Fruit fly (Drosophila melanogaster) whole organism, embryonic: ENCODE results near the gene Bfc.

Experiments
- Ada2b ChIP-seq: fragments of 200-800 bp; sonication (Bioruptor generic); IDR thresholded peaks from 2 replicates; pipeline ENCODE4 v1.3.6; 2022; ENCODE audit warnings: missing biosample characterization, missing genetic modification characterization
- CG10979 ChIP-seq: fragments of 200-800 bp; sonication (Bioruptor generic); optimal IDR thresholded peaks from 2 replicates; lab custom pipeline; 2018; ENCODE audit warnings: missing biosample characterization, mild to moderate bottlenecking, missing genetic modification characterization, moderate library complexity
- CG11560 ChIP-seq: fragments of 200-800 bp; sonication (Bioruptor generic); IDR thresholded peaks from 3 replicates; pipeline ENCODE4 v1.3.6; 2022; ENCODE audit warnings: missing biosample characterization, missing genetic modification characterization
- CG12299 ChIP-seq: fragments of 200-800 bp; sonication (Bioruptor generic); optimal IDR thresholded peaks from 2 replicates; lab custom pipeline; 2018; ENCODE audit warnings: missing biosample characterization, mild to moderate bottlenecking, missing genetic modification characterization
- CG14965 ChIP-seq: fragments of 200-800 bp; sonication (Bioruptor generic); optimal IDR thresholded peaks from 2 replicates; lab custom pipeline; 2016; ENCODE audit warnings: missing biosample characterization, missing genetic modification characterization, borderline replicate concordance
- CG15601 ChIP-seq: fragments of 200-800 bp; sonication (Bioruptor generic); optimal IDR thresholded peaks from 3 replicates; lab custom pipeline; 2019; ENCODE audit warnings: missing biosample characterization, mild to moderate bottlenecking, missing genetic modification characterization, moderate library complexity
- CG17612 ChIP-seq: fragments of 200-800 bp; sonication (Bioruptor generic); IDR thresholded peaks from 2 replicates; pipeline ENCODE4 v1.3.6; 2022; ENCODE audit warnings: missing biosample characterization, missing genetic modification characterization
- CG2678 ChIP-seq: fragments of 200-800 bp; sonication (Bioruptor generic); optimal IDR thresholded peaks from 3 replicates; lab custom pipeline; 2019; ENCODE audit warnings: missing biosample characterization, mild to moderate bottlenecking, missing genetic modification characterization, moderate library complexity
- CG31365 ChIP-seq: fragments of 200-800 bp; sonication (Bioruptor generic); optimal IDR thresholded peaks from 2 replicates; lab custom pipeline; 2018; ENCODE audit warnings: missing biosample characterization, mild to moderate bottlenecking, missing genetic modification characterization
- CG31388 ChIP-seq: fragments of 200-800 bp; sonication (Bioruptor generic); optimal IDR thresholded peaks from 2 replicates; lab custom pipeline; 2016; ENCODE audit warnings: missing biosample characterization, missing genetic modification characterization
- CG32767 ChIP-seq: fragments of 200-800 bp; sonication (Bioruptor generic); IDR thresholded peaks from 2 replicates; pipeline ENCODE4 v1.3.6; 2022; ENCODE audit warnings: missing biosample characterization, missing genetic modification characterization
- CG34422 ChIP-seq: fragments of 200-800 bp; sonication (Bioruptor generic); IDR thresholded peaks from 3 replicates; pipeline ENCODE4 v1.3.6; 2022; ENCODE audit warnings: missing biosample characterization, missing genetic modification characterization
- CG5245 ChIP-seq: fragments of 200-800 bp; sonication (Bioruptor generic); optimal IDR thresholded peaks from 3 replicates; lab custom pipeline; 2016; ENCODE audit warnings: missing biosample characterization, missing genetic modification characterization
- CG6175 ChIP-seq: fragments of 200-800 bp; sonication (Bioruptor generic); IDR thresholded peaks from 3 replicates; pipeline ENCODE4 v1.3.6; 2022; ENCODE audit warnings: missing biosample characterization, missing genetic modification characterization
- CG8359 ChIP-seq: fragments of 200-800 bp; sonication (Bioruptor generic); optimal IDR thresholded peaks from 2 replicates; lab custom pipeline; 2017; ENCODE audit warnings: missing biosample characterization, mild to moderate bottlenecking, missing genetic modification characterization, borderline replicate concordance
- CG8478 ChIP-seq: fragments of >200 bp; optimal IDR thresholded peaks from 2 replicates; lab custom pipeline; 2018
- CHES-1-like ChIP-seq: fragments of 200-800 bp; sonication (Bioruptor generic); optimal IDR thresholded peaks from 2 replicates; lab custom pipeline; 2016; ENCODE audit warnings: missing biosample characterization, missing genetic modification characterization
- CoRest ChIP-seq: fragments of 200-800 bp; sonication (Bioruptor generic); optimal IDR thresholded peaks from 3 replicates; lab custom pipeline; 2018; ENCODE audit warnings: missing biosample characterization, mild to moderate bottlenecking, missing genetic modification characterization, moderate library complexity
- D19A ChIP-seq: fragments of 200-800 bp; optimal IDR thresholded peaks from 3 replicates; lab custom pipeline; 2019; ENCODE audit warnings: missing biosample characterization, mild to moderate bottlenecking, missing genetic modification characterization, moderate library complexity
- Dad ChIP-seq: fragments of 200-800 bp; sonication (Bioruptor generic); optimal IDR thresholded peaks from 3 replicates; lab custom pipeline; 2016; ENCODE audit warnings: missing biosample characterization, missing genetic modification characterization
- Dp ChIP-seq: fragments of 200-800 bp; sonication (Bioruptor generic); optimal IDR thresholded peaks from 2 replicates; lab custom pipeline; 2018; ENCODE audit warnings: missing biosample characterization, mild to moderate bottlenecking, missing genetic modification characterization, moderate library complexity
- E2f1 ChIP-seq: fragments of 200-800 bp; sonication (Bioruptor generic); IDR thresholded peaks from 2 replicates; pipeline ENCODE4 v1.3.6; 2022; ENCODE audit warnings: missing biosample characterization, missing genetic modification characterization
- E2f2 ChIP-seq: fragments of 200-800 bp; sonication (Bioruptor generic); IDR thresholded peaks from 2 replicates; pipeline ENCODE4 v1.3.6; 2022; ENCODE audit warnings: missing biosample characterization, missing genetic modification characterization
- Elba2 ChIP-seq: fragments of 200-800 bp; sonication (Bioruptor generic); optimal IDR thresholded peaks from 3 replicates; lab custom pipeline; 2016; ENCODE audit warnings: missing biosample characterization, missing genetic modification characterization
- Fer1 ChIP-seq: fragments of 200-800 bp; sonication (Bioruptor generic); optimal IDR thresholded peaks from 2 replicates; lab custom pipeline; 2017; ENCODE audit warnings: missing biosample characterization, mild to moderate bottlenecking, missing genetic modification characterization
- Pdp1 ChIP-seq, 2 experiments: fragments of 200-800 bp; sonication (Bioruptor generic); optimal IDR thresholded peaks; 3 replicates each; lab custom pipeline; 2016; ENCODE audit warnings: missing biosample characterization in 2 of 2, missing genetic modification characterization in 2 of 2, mild to moderate bottlenecking in 1 of 2, moderate library complexity in 1 of 2
- Ssrp ChIP-seq: fragments of 200-800 bp; sonication (Bioruptor generic); optimal IDR thresholded peaks from 2 replicates; lab custom pipeline; 2018; ENCODE audit warnings: missing biosample characterization, mild to moderate bottlenecking, missing genetic modification characterization, moderate library complexity
- TFAM ChIP-seq: fragments of 200-800 bp; sonication (Bioruptor generic); optimal IDR thresholded peaks from 2 replicates; lab custom pipeline; 2017; ENCODE audit warnings: missing biosample characterization, missing genetic modification characterization, inconsistent platforms
- Tbp ChIP-seq: fragments of >200 bp; optimal IDR thresholded peaks from 2 replicates; lab custom pipeline; 2018; ENCODE audit warnings: missing biosample characterization, missing genetic modification characterization
- al ChIP-seq: fragments of 200-800 bp; sonication (Bioruptor generic); IDR thresholded peaks from 2 replicates; pipeline ENCODE4 v1.3.6; 2022; ENCODE audit warnings: missing biosample characterization, missing genetic modification characterization
- bbx ChIP-seq: fragments of 200-800 bp; sonication (Bioruptor generic); IDR thresholded peaks from 2 replicates; pipeline ENCODE4 v1.3.6; 2022; ENCODE audit warnings: missing biosample characterization, missing genetic modification characterization; ENCODE audit not compliant: partially characterized antibody
- bsh ChIP-seq, 2 experiments: fragments of 200-800 bp; sonication (Bioruptor generic); optimal IDR thresholded peaks; 2 replicates each; lab custom pipeline; 2017 to 2018; ENCODE audit warnings: mild to moderate bottlenecking in 2 of 2, missing biosample characterization in 2 of 2, missing genetic modification characterization in 2 of 2, moderate library complexity in 1 of 2
- caup ChIP-seq: fragments of 200-800 bp; sonication (Bioruptor generic); optimal IDR thresholded peaks from 3 replicates; lab custom pipeline; 2017; ENCODE audit warnings: missing biosample characterization, mild to moderate bottlenecking, missing genetic modification characterization, moderate library complexity; ENCODE audit not compliant: severe bottlenecking
- chinmo ChIP-seq: fragments of 200-800 bp; sonication (Bioruptor generic); IDR thresholded peaks from 4 replicates; pipeline ENCODE4 v1.3.6; 2022; ENCODE audit warnings: missing biosample characterization, missing genetic modification characterization; ENCODE audit not compliant: partially characterized antibody
- ewg ChIP-seq: fragments of 200-800 bp; sonication (Bioruptor generic); optimal IDR thresholded peaks from 3 replicates; lab custom pipeline; 2017; ENCODE audit warnings: mild to moderate bottlenecking, missing biosample characterization, missing genetic modification reagents, missing genetic modification characterization
- fu2 ChIP-seq: fragments of 200-800 bp; sonication (Bioruptor generic); optimal IDR thresholded peaks from 2 replicates; lab custom pipeline; 2016; ENCODE audit warnings: missing biosample characterization, missing genetic modification characterization
- gce ChIP-seq: fragments of 200-800 bp; sonication (Bioruptor generic); IDR thresholded peaks from 3 replicates; pipeline ENCODE4 v1.3.6; 2022; ENCODE audit warnings: missing biosample characterization, missing genetic modification characterization
- h ChIP-seq: fragments of >200 bp; optimal IDR thresholded peaks from 2 replicates; lab custom pipeline; 2017
- lov ChIP-seq, 2 experiments: fragments of 200-800 bp in 1 of 2; fragments of >200 bp in 1 of 2; sonication (Bioruptor generic) in 1 of 2; IDR thresholded peaks in 1 of 2; optimal IDR thresholded peaks in 1 of 2; 2 replicates in 1 of 2; 3 replicates in 1 of 2; pipeline versions ENCODE4 v1.3.6 to Lab custom; 2017 to 2022; ENCODE audit warnings: missing biosample characterization in 1 of 2, missing genetic modification characterization in 1 of 2
- luna ChIP-seq: fragments of 200-800 bp; sonication (Bioruptor generic); optimal IDR thresholded peaks from 2 replicates; lab custom pipeline; 2016; ENCODE audit warnings: missing biosample characterization, missing genetic modification characterization
- salm ChIP-seq: fragments of 200-800 bp; sonication (Bioruptor generic); optimal IDR thresholded peaks from 2 replicates; lab custom pipeline; 2018; ENCODE audit warnings: missing biosample characterization, mild to moderate bottlenecking, missing genetic modification characterization
- sima ChIP-seq: fragments of 200-800 bp; sonication (Bioruptor generic); optimal IDR thresholded peaks from 2 replicates; lab custom pipeline; 2016; ENCODE audit warnings: missing biosample characterization, missing genetic modification characterization
- slou ChIP-seq: fragments of 200-800 bp; sonication (Bioruptor generic); optimal IDR thresholded peaks from 3 replicates; lab custom pipeline; 2016; ENCODE audit warnings: missing biosample characterization, missing genetic modification characterization
- so ChIP-seq: fragments of 200-800 bp; sonication (Bioruptor generic); IDR thresholded peaks from 3 replicates; pipeline ENCODE4 v1.3.6; 2022; ENCODE audit warnings: missing biosample characterization, missing genetic modification characterization
- sr ChIP-seq: fragments of 200-800 bp; sonication (Bioruptor generic); IDR thresholded peaks from 3 replicates; pipeline ENCODE4 v1.3.6; 2022; ENCODE audit warnings: missing biosample characterization, missing genetic modification characterization
- tap ChIP-seq: fragments of 200-800 bp; optimal IDR thresholded peaks from 3 replicates; lab custom pipeline; 2019; ENCODE audit warnings: missing biosample characterization, mild to moderate bottlenecking, missing genetic modification characterization, moderate library complexity
- tup ChIP-seq: fragments of 200-800 bp; sonication (Bioruptor generic); optimal IDR thresholded peaks from 2 replicates; lab custom pipeline; 2016; ENCODE audit warnings: missing biosample characterization, mild to moderate bottlenecking, missing genetic modification characterization, moderate library complexity
- twi ChIP-seq: fragments of 200-800 bp; optimal IDR thresholded peaks from 2 replicates; lab custom pipeline; 2019; ENCODE audit warnings: missing biosample characterization, mild to moderate bottlenecking, missing genetic modification characterization, moderate library complexity
- unpg ChIP-seq: fragments of 200-800 bp; sonication (Bioruptor generic); optimal IDR thresholded peaks from 3 replicates; lab custom pipeline; 2018; ENCODE audit warnings: missing biosample characterization, mild to moderate bottlenecking, missing genetic modification characterization, moderate library complexity
- wdn ChIP-seq: fragments of 200-800 bp; sonication (Bioruptor generic); IDR thresholded peaks from 2 replicates; pipeline ENCODE4 v1.3.6; 2022; ENCODE audit warnings: missing biosample characterization, missing genetic modification characterization
- zen2 ChIP-seq: fragments of 200-800 bp; sonication (Bioruptor generic); IDR thresholded peaks from 3 replicates; pipeline ENCODE4 v1.3.6; 2022; ENCODE audit warnings: missing biosample characterization, missing genetic modification characterization; ENCODE audit not compliant: partially characterized antibody

Gene Bfc

dm6 chr3L:1216460-1216859 lies 34.0 kb upstream of the Bfc start (continued):
- TF ChIP-seq CG11560 (tag; lab: Robert Waterston, UW) (no peak), lov (optimal IDR thresholded peaks at IDR 0.05; lab: Kevin White, UChicago) (no peak), lov (GFP tag; IDR thresholded peaks at IDR 0.05; lab: Robert Waterston, UW) (no peak), gce (no peak), sima (GFP tag; lab: Kevin White, UChicago) (no peak), TFAM (GFP tag; lab: Kevin White, UChicago) (no peak), CG8478 (no peak), sr (GFP tag; lab: Robert Waterston, UW) (no peak), CG31365 (tag; lab: Kevin White, UChicago) (no peak), Ada2b (GFP tag; lab: Robert Waterston, UW) (peak; percentile 67), Fer1 (GFP tag; lab: Kevin White, UChicago) (no peak), luna (no peak), CHES-1-like (GFP tag; lab: Kevin White, UChicago) (no peak), bsh (GFP tag; optimal IDR thresholded peaks at IDR 0.05; lab: Kevin White, UChicago) (peak in 1 of 2 experiments; percentile 69), CG17612 (GFP tag; lab: Robert Waterston, UW) (no peak), CG8359 (GFP tag; lab: Kevin White, UChicago) (peak; percentile 21), CG31388 (GFP tag; lab: Kevin White, UChicago) (no peak), Pdp1 (GFP tag; optimal IDR thresholded peaks at IDR 0.05; lab: Kevin White, UChicago) (peak; percentile 11 to 14), CG12299 (tag; lab: Kevin White, UChicago) (no peak), h (lab: Kevin White, UChicago) (no peak), CG14965 (GFP tag; lab: Kevin White, UChicago) (no peak), CG15601 (peak; percentile 29), CoRest (tag; lab: Kevin White, UChicago) (peak; percentile 38), E2f2 (GFP tag; lab: Robert Waterston, UW) (no peak), chinmo (GFP tag; lab: Robert Waterston, UW) (no peak), so (GFP tag; lab: Robert Waterston, UW) (no peak), slou (GFP tag; lab: Kevin White, UChicago) (no peak), D19A (tag; lab: Kevin White, UChicago) (peak; percentile 50), fu2 (GFP tag; lab: Kevin White, UChicago) (no peak), ewg (GFP tag; lab: Kevin White, UChicago) (no peak), Tbp (no peak), Dad (GFP tag; lab: Kevin White, UChicago) (peak; percentile 3), E2f1 (GFP tag; lab: Robert Waterston, UW) (peak; percentile 40; the same call in 1 of the 2 replicates), bbx (GFP tag; lab: Robert Waterston, UW) (no peak), CG2678 (peak; percentile 60), tap (peak; percentile 48), Elba2 (GFP tag; lab: Kevin White, UChicago) (no peak), CG5245 (peak; percentile 55), Dp (no peak), CG32767 (GFP tag; lab: Robert Waterston, UW) (peak; percentile 37; the same call in 1 of the 2 replicates), unpg (peak; percentile 58), zen2 (GFP tag; lab: Robert Waterston, UW) (no peak), salm (tag; lab: Kevin White, UChicago) (no peak), tup (GFP tag; lab: Kevin White, UChicago) (no peak), al (GFP tag; lab: Robert Waterston, UW) (no peak), twi (tag; lab: Kevin White, UChicago) (no peak), CG10979 (tag; lab: Kevin White, UChicago) (peak; percentile 74), CG6175 (GFP tag; lab: Robert Waterston, UW) (no peak), CG34422 (GFP tag; lab: Robert Waterston, UW) (no peak), Ssrp (tag; lab: Kevin White, UChicago) (peak; percentile 47), wdn (GFP tag; lab: Robert Waterston, UW) (no peak), caup (no peak)
